Fruit fly (Drosophila melanogaster) whole organism, embryonic: ENCODE measurements around the gene ham.

ENCODE experiments used
- Asciz ChIP-seq: fragments of 200-800 bp; sonication (Bioruptor generic); optimal IDR thresholded peaks from 2 replicates; lab custom pipeline; 2017; ENCODE audit warnings: missing biosample characterization, mild to moderate bottlenecking, missing genetic modification characterization, missing genetic modification reagents
- Atf-2 ChIP-seq: fragments of 200-800 bp; sonication (Bioruptor generic); optimal IDR thresholded peaks from 2 replicates; lab custom pipeline; 2016; ENCODE audit warnings: missing biosample characterization, missing genetic modification characterization
- B-H1 ChIP-seq: fragments of 200-800 bp; sonication (Bioruptor generic); IDR thresholded peaks from 3 replicates; pipeline ENCODE4 v1.3.6; 2022; ENCODE audit warnings: missing biosample characterization, missing genetic modification characterization
- Bdp1 ChIP-seq: fragments of 200-800 bp; sonication (Bioruptor generic); optimal IDR thresholded peaks from 3 replicates; lab custom pipeline; 2016; ENCODE audit warnings: missing biosample characterization, missing genetic modification characterization
- CG10267 ChIP-seq: fragments of 200-800 bp; sonication (Bioruptor generic); optimal IDR thresholded peaks from 2 replicates; lab custom pipeline; 2018; ENCODE audit warnings: missing biosample characterization, mild to moderate bottlenecking, missing genetic modification characterization, moderate library complexity
- CG10565 ChIP-seq: fragments of 200-800 bp; sonication (Bioruptor generic); optimal IDR thresholded peaks from 3 replicates; lab custom pipeline; 2016; ENCODE audit warnings: missing biosample characterization, mild to moderate bottlenecking, missing genetic modification characterization
- CG10654 ChIP-seq: fragments of 200-800 bp; sonication (Bioruptor generic); optimal IDR thresholded peaks from 2 replicates; lab custom pipeline; 2016; ENCODE audit warnings: missing biosample characterization, missing genetic modification characterization
- CG11247 ChIP-seq: fragments of 200-800 bp; sonication (Bioruptor generic); IDR thresholded peaks from 2 replicates; pipeline ENCODE4 v1.3.6; 2022; ENCODE audit warnings: missing biosample characterization, missing genetic modification characterization
- CG11696 ChIP-seq: fragments of 200-800 bp; sonication (Bioruptor generic); IDR thresholded peaks from 2 replicates; pipeline ENCODE4 v1.3.6; 2022; ENCODE audit warnings: missing biosample characterization, missing genetic modification characterization
- CG13296 ChIP-seq: fragments of 200-800 bp; sonication (Bioruptor generic); optimal IDR thresholded peaks from 3 replicates; lab custom pipeline; 2018; ENCODE audit warnings: missing biosample characterization, mild to moderate bottlenecking, missing genetic modification characterization
- CG2129 ChIP-seq: fragments of 200-800 bp; sonication (Bioruptor generic); IDR thresholded peaks from 2 replicates; pipeline ENCODE4 v1.3.6; 2022; ENCODE audit warnings: missing biosample characterization, missing genetic modification characterization; ENCODE audit not compliant: partially characterized antibody
- CG2678 ChIP-seq: fragments of 200-800 bp; sonication (Bioruptor generic); optimal IDR thresholded peaks from 3 replicates; lab custom pipeline; 2019; ENCODE audit warnings: missing biosample characterization, mild to moderate bottlenecking, missing genetic modification characterization, moderate library complexity
- CG30431 ChIP-seq: fragments of 200-800 bp; sonication (Bioruptor generic); optimal IDR thresholded peaks from 2 replicates; lab custom pipeline; 2017; ENCODE audit warnings: missing biosample characterization, missing genetic modification characterization
- CG4328 ChIP-seq: fragments of 200-800 bp; sonication (Bioruptor generic); optimal IDR thresholded peaks from 3 replicates; lab custom pipeline; 2017; ENCODE audit warnings: missing biosample characterization, missing genetic modification reagents, missing genetic modification characterization
- CG4424 ChIP-seq: fragments of 200-800 bp; sonication (Bioruptor generic); optimal IDR thresholded peaks from 3 replicates; lab custom pipeline; 2016; ENCODE audit warnings: missing biosample characterization, missing genetic modification characterization
- CG4854 ChIP-seq: fragments of 200-800 bp; sonication (Bioruptor generic); optimal IDR thresholded peaks from 2 replicates; lab custom pipeline; 2016; ENCODE audit warnings: missing biosample characterization, missing genetic modification characterization, inconsistent platforms
- CG6254 ChIP-seq: fragments of 200-800 bp; sonication (Bioruptor generic); optimal IDR thresholded peaks from 3 replicates; lab custom pipeline; 2017; ENCODE audit warnings: mild to moderate bottlenecking, missing biosample characterization, missing genetic modification reagents, missing genetic modification characterization
- CG7745 ChIP-seq: fragments of 200-800 bp; sonication (Bioruptor generic); optimal IDR thresholded peaks from 2 replicates; lab custom pipeline; 2018; ENCODE audit warnings: missing biosample characterization, mild to moderate bottlenecking, missing genetic modification characterization, moderate library complexity
- CG7839 ChIP-seq: fragments of 200-800 bp; sonication (Bioruptor generic); optimal IDR thresholded peaks from 3 replicates; lab custom pipeline; 2018; ENCODE audit warnings: missing biosample characterization, mild to moderate bottlenecking, missing genetic modification characterization, moderate library complexity
- CG9727 ChIP-seq: fragments of 200-800 bp; sonication (Bioruptor generic); optimal IDR thresholded peaks from 3 replicates; lab custom pipeline; 2017; ENCODE audit warnings: missing biosample characterization, mild to moderate bottlenecking, missing genetic modification characterization
- CG9817 ChIP-seq: fragments of 200-800 bp; sonication (Bioruptor generic); optimal IDR thresholded peaks from 2 replicates; lab custom pipeline; 2018; ENCODE audit warnings: missing biosample characterization, mild to moderate bottlenecking, missing genetic modification characterization, moderate library complexity
- CrebB ChIP-seq: fragments of 200-800 bp; sonication (Bioruptor generic); optimal IDR thresholded peaks from 3 replicates; lab custom pipeline; 2018; ENCODE audit warnings: missing biosample characterization, mild to moderate bottlenecking, missing genetic modification characterization
- D19B ChIP-seq: fragments of 200-800 bp; sonication (Bioruptor generic); optimal IDR thresholded peaks from 2 replicates; lab custom pipeline; 2017; ENCODE audit warnings: missing biosample characterization, mild to moderate bottlenecking, missing genetic modification characterization
- Ets97D ChIP-seq: fragments of 200-800 bp; sonication (Bioruptor generic); optimal IDR thresholded peaks from 3 replicates; lab custom pipeline; 2016; ENCODE audit warnings: missing biosample characterization, missing genetic modification characterization
- HLH54F ChIP-seq: fragments of 200-800 bp; sonication (Bioruptor generic); optimal IDR thresholded peaks from 3 replicates; lab custom pipeline; 2016; ENCODE audit warnings: missing biosample characterization, missing genetic modification characterization
- HmgD ChIP-seq: fragments of 200-800 bp; sonication (Bioruptor generic); optimal IDR thresholded peaks from 3 replicates; lab custom pipeline; 2016; ENCODE audit warnings: missing biosample characterization, missing genetic modification characterization
- Kr ChIP-seq: fragments of 200-800 bp; sonication (Bioruptor generic); optimal IDR thresholded peaks from 2 replicates; lab custom pipeline; 2017; ENCODE audit warnings: missing biosample characterization, mild to moderate bottlenecking, missing genetic modification characterization
- Nf-YA ChIP-seq: fragments of 200-800 bp; sonication (Bioruptor generic); IDR thresholded peaks from 2 replicates; pipeline ENCODE4 v1.3.6; 2022; ENCODE audit warnings: missing biosample characterization, missing genetic modification characterization
- Ravus ChIP-seq: fragments of 200-800 bp; sonication (Bioruptor generic); IDR thresholded peaks from 2 replicates; pipeline ENCODE4 v1.3.6; 2022; ENCODE audit warnings: missing biosample characterization, missing genetic modification characterization
- TFAM ChIP-seq: fragments of 200-800 bp; sonication (Bioruptor generic); optimal IDR thresholded peaks from 2 replicates; lab custom pipeline; 2017; ENCODE audit warnings: missing biosample characterization, missing genetic modification characterization, inconsistent platforms
- Usf ChIP-seq: fragments of 200-800 bp; sonication (Bioruptor generic); optimal IDR thresholded peaks from 2 replicates; lab custom pipeline; 2017; ENCODE audit warnings: missing genotype, missing biosample characterization, missing genetic modification characterization
- ase ChIP-seq: fragments of 200-800 bp; sonication (Bioruptor generic); IDR thresholded peaks from 3 replicates; pipeline ENCODE4 v1.3.6; 2022; ENCODE audit warnings: missing biosample characterization, missing genetic modification characterization
- crol ChIP-seq: fragments of 200-800 bp; sonication (Bioruptor generic); IDR thresholded peaks from 2 replicates; pipeline ENCODE4 v1.3.6; 2022; ENCODE audit warnings: missing biosample characterization, missing genetic modification characterization
- disco-r ChIP-seq: fragments of 200-800 bp; sonication (Bioruptor generic); optimal IDR thresholded peaks from 2 replicates; lab custom pipeline; 2016; ENCODE audit warnings: missing biosample characterization, missing genetic modification characterization
- dmrt11E ChIP-seq: fragments of 200-800 bp; sonication (Bioruptor generic); optimal IDR thresholded peaks from 3 replicates; lab custom pipeline; 2018; ENCODE audit warnings: missing biosample characterization, mild to moderate bottlenecking, missing genetic modification characterization, moderate library complexity
- dmrt99B ChIP-seq: fragments of 200-800 bp; sonication (Bioruptor generic); optimal IDR thresholded peaks from 2 replicates; lab custom pipeline; 2018; ENCODE audit warnings: missing biosample characterization, mild to moderate bottlenecking, missing genetic modification characterization, moderate library complexity
- gce ChIP-seq: fragments of 200-800 bp; sonication (Bioruptor generic); IDR thresholded peaks from 3 replicates; pipeline ENCODE4 v1.3.6; 2022; ENCODE audit warnings: missing biosample characterization, missing genetic modification characterization
- ham ChIP-seq: fragments of 200-800 bp; sonication (Bioruptor generic); IDR thresholded peaks from 2 replicates; pipeline ENCODE4 v1.3.6; 2022; ENCODE audit warnings: missing biosample characterization, missing genetic modification characterization
- ind ChIP-seq: fragments of 200-800 bp; sonication (Bioruptor generic); optimal IDR thresholded peaks from 3 replicates; lab custom pipeline; 2016; ENCODE audit warnings: missing biosample characterization, missing genetic modification characterization
- lilli ChIP-seq: fragments of 200-800 bp; sonication (Bioruptor generic); optimal IDR thresholded peaks from 3 replicates; lab custom pipeline; 2016; ENCODE audit warnings: missing biosample characterization, missing genetic modification characterization
- lmd ChIP-seq: fragments of 200-800 bp; sonication (Bioruptor generic); IDR thresholded peaks from 2 replicates; pipeline ENCODE4 v1.3.6; 2022; ENCODE audit warnings: missing biosample characterization, missing genetic modification characterization
- lola ChIP-seq, 3 experiments: fragments of >200 bp in 2 of 3; fragments of 200-800 bp in 1 of 3; sonication (Bioruptor generic) in 1 of 3; optimal IDR thresholded peaks; 2 replicates each; lab custom pipeline; 2017 to 2019; ENCODE audit warnings: missing biosample characterization in 3 of 3, missing genetic modification characterization in 3 of 3, mild to moderate bottlenecking in 1 of 3, moderate library complexity in 1 of 3
- lov ChIP-seq, 2 experiments: fragments of 200-800 bp in 1 of 2; fragments of >200 bp in 1 of 2; sonication (Bioruptor generic) in 1 of 2; IDR thresholded peaks in 1 of 2; optimal IDR thresholded peaks in 1 of 2; 2 replicates in 1 of 2; 3 replicates in 1 of 2; pipeline versions ENCODE4 v1.3.6 to Lab custom; 2017 to 2022; ENCODE audit warnings: missing biosample characterization in 1 of 2, missing genetic modification characterization in 1 of 2
- mam ChIP-seq: fragments of 200-800 bp; sonication (Bioruptor generic); optimal IDR thresholded peaks from 3 replicates; lab custom pipeline; 2016; ENCODE audit warnings: missing biosample characterization, missing genetic modification characterization
- sc ChIP-seq, 3 experiments: fragments of >200 bp in 2 of 3; fragments of 200-800 bp in 1 of 3; sonication (Bioruptor generic) in 1 of 3; optimal IDR thresholded peaks; 2 replicates in 2 of 3; 3 replicates in 1 of 3; lab custom pipeline; 2017; ENCODE audit warnings: mild to moderate bottlenecking in 1 of 3, missing biosample characterization in 1 of 3, missing genetic modification characterization in 1 of 3, missing genetic modification reagents in 1 of 3
- sens-2 ChIP-seq: fragments of 200-800 bp; sonication (Bioruptor generic); IDR thresholded peaks from 2 replicates; pipeline ENCODE4 v1.3.6; 2022; ENCODE audit warnings: missing biosample characterization, missing genetic modification characterization
- sima ChIP-seq: fragments of 200-800 bp; sonication (Bioruptor generic); optimal IDR thresholded peaks from 2 replicates; lab custom pipeline; 2016; ENCODE audit warnings: missing biosample characterization, missing genetic modification characterization
- tin ChIP-seq: fragments of 200-800 bp; sonication (Bioruptor generic); optimal IDR thresholded peaks from 3 replicates; lab custom pipeline; 2016; ENCODE audit warnings: missing biosample characterization, missing genetic modification characterization

The ham gene

dm6 chr2L:18839143-18839872 is 46.6 kb upstream of the ham start, which contains the start of gene CG10600 (continued):
- TF ChIP-seq CG10565 (GFP tag; lab: Kevin White, UChicago) (no peak), ind (GFP tag; lab: Kevin White, UChicago) (peak; percentile 86), disco-r (peak; percentile 66), CG4854 (GFP tag; lab: Kevin White, UChicago) (peak; percentile 87), Usf (GFP tag; lab: Kevin White, UChicago) (peak; percentile 53), Atf-2 (GFP tag; lab: Kevin White, UChicago) (peak; percentile 74), lmd (peak; percentile 59; the same call in 1 of the 2 replicates), CG9727 (peak; percentile 48), D19B (GFP tag; lab: Kevin White, UChicago) (peak; percentile 45), tin (peak; percentile 89), dmrt99B (tag; lab: Kevin White, UChicago) (no peak), mam (GFP tag; lab: Kevin White, UChicago) (peak; percentile 92), CG9817 (peak; percentile 72), CG10654 (GFP tag; lab: Kevin White, UChicago) (peak; percentile 75), sc (optimal IDR thresholded peaks at IDR 0.05; lab: Kevin White, UChicago) (no peak), sc (GFP tag; optimal IDR thresholded peaks at IDR 0.05; lab: Kevin White, UChicago) (peak; percentile 28), dmrt11E (tag; lab: Kevin White, UChicago) (peak; percentile 54), Bdp1 (peak; percentile 84), CrebB (tag; lab: Kevin White, UChicago) (peak; percentile 64), CG30431 (GFP tag; lab: Kevin White, UChicago) (peak; percentile 59), CG4424 (GFP tag; lab: Kevin White, UChicago) (peak; percentile 79), Ets97D (GFP tag; lab: Kevin White, UChicago) (peak; percentile 94), Ravus (no peak), CG4328 (GFP tag; lab: Kevin White, UChicago) (peak; percentile 65), HLH54F (GFP tag; lab: Kevin White, UChicago) (peak; percentile 90), CG2678 (tag; lab: Kevin White, UChicago) (no peak), CG11696 (GFP tag; lab: Robert Waterston, UW) (peak; percentile 88), CG6254 (GFP tag; lab: Kevin White, UChicago) (peak; percentile 28), lilli (GFP tag; lab: Kevin White, UChicago) (peak; percentile 89), CG13296 (GFP tag; lab: Kevin White, UChicago) (peak; percentile 65), CG7745 (tag; lab: Kevin White, UChicago) (no peak), CG7839 (tag; lab: Kevin White, UChicago) (peak; percentile 76), CG2129 (GFP tag; lab: Robert Waterston, UW) (peak; percentile 54), Nf-YA (GFP tag; lab: Robert Waterston, UW) (no peak), lola (GFP tag; optimal IDR thresholded peaks at IDR 0.05; lab: Kevin White, UChicago) (peak in 1 of 3 experiments; percentile 32), sima (GFP tag; lab: Kevin White, UChicago) (peak; percentile 34), CG11247 (GFP tag; lab: Robert Waterston, UW) (peak; percentile 79), crol (GFP tag; lab: Robert Waterston, UW) (no peak), TFAM (no peak), CG10267 (tag; lab: Kevin White, UChicago) (peak; percentile 98), B-H1 (peak; percentile 33; the same call in 1 of the 3 replicates), Asciz (GFP tag; lab: Kevin White, UChicago) (no peak), gce (GFP tag; lab: Robert Waterston, UW) (peak; percentile 56; the same call in 1 of the 3 replicates), ase (GFP tag; lab: Robert Waterston, UW) (peak; percentile 59; the same call in 2 of the 3 replicates), lov (optimal IDR thresholded peaks at IDR 0.05; lab: Kevin White, UChicago) (no peak), lov (GFP tag; IDR thresholded peaks at IDR 0.05; lab: Robert Waterston, UW) (peak; percentile 70; the same call in 1 of the 3 replicates), HmgD (GFP tag; lab: Kevin White, UChicago) (peak; percentile 97), Kr (GFP tag; lab: Kevin White, UChicago) (no peak), ham (GFP tag; lab: Robert Waterston, UW) (no peak), sens-2 (GFP tag; lab: Robert Waterston, UW) (no peak)
